Fruit fly (Drosophila melanogaster): Measurements from ENCODE around the gene CG4842.
A peak's percentile ranks its signal among the peaks of the same experiment; 100 is the strongest.

Gene CG4842

dm6 chr3L:16411566-16411965 is 43.4 kb downstream of the CG4842 start, which contains the start of gene fax (continued):
- TF ChIP-seq fd102C (GFP tag; optimal IDR thresholded peaks at IDR 0.05) (peak; percentile 25), run (tag; optimal IDR thresholded peaks at IDR 0.05) (peak; percentile 12), trem (tag; optimal IDR thresholded peaks at IDR 0.05) (peak; percentile 52), CG7745 (tag; optimal IDR thresholded peaks at IDR 0.05) (peak; percentile 29), Asciz (GFP tag; optimal IDR thresholded peaks at IDR 0.05) (peak; percentile 17), nmo (GFP tag; optimal IDR thresholded peaks at IDR 0.05) (peak; percentile 33), ap (GFP tag; IDR thresholded peaks at IDR 0.05) (no peak), CG7556 (GFP tag; optimal IDR thresholded peaks at IDR 0.05) (no peak), CG4424 (GFP tag; optimal IDR thresholded peaks at IDR 0.05) (no peak), twi (tag; optimal IDR thresholded peaks at IDR 0.05) (peak; percentile 3), Lim3 (GFP tag; IDR thresholded peaks at IDR 0.05) (no peak), exex (tag; optimal IDR thresholded peaks at IDR 0.05) (no peak), psq (GFP tag; optimal IDR thresholded peaks at IDR 0.05) (no peak), CG12236 (GFP tag; optimal IDR thresholded peaks at IDR 0.05) (no peak), Dad (GFP tag; optimal IDR thresholded peaks at IDR 0.05) (peak; percentile 13), klu (GFP tag; IDR thresholded peaks at IDR 0.05) (no peak), CG3407 (GFP tag; optimal IDR thresholded peaks at IDR 0.05) (no peak), Adf1 (GFP tag; IDR thresholded peaks at IDR 0.05) (no peak), CG9797 (GFP tag; optimal IDR thresholded peaks at IDR 0.05) (peak; percentile 96), CG17186 (GFP tag; optimal IDR thresholded peaks at IDR 0.05) (peak; percentile 60), CG32767 (GFP tag; IDR thresholded peaks at IDR 0.05) (peak; percentile 44; the same call in 1 of the 2 replicates), CG18262 (tag; optimal IDR thresholded peaks at IDR 0.05) (peak; percentile 4), tll (GFP tag; optimal IDR thresholded peaks at IDR 0.05) (peak in 1 of 2 experiments; percentile 21), CG31365 (tag; optimal IDR thresholded peaks at IDR 0.05) (peak; percentile 59), Myb (GFP tag; optimal IDR thresholded peaks at IDR 0.05) (peak; percentile 54), CG17802 (tag; optimal IDR thresholded peaks at IDR 0.05) (no peak), CG11085 (GFP tag; IDR thresholded peaks at IDR 0.05) (no peak), Doc3 (GFP tag; IDR thresholded peaks at IDR 0.05; ENCODE audit: partially characterized antibody) (no peak), CG12155 (GFP tag; optimal IDR thresholded peaks at IDR 0.05) (no peak), ind (GFP tag; optimal IDR thresholded peaks at IDR 0.05) (no peak), CG12219 (GFP tag; optimal IDR thresholded peaks at IDR 0.05) (peak; percentile 8), emc (GFP tag; optimal IDR thresholded peaks at IDR 0.05) (no peak), CG16815 (GFP tag; optimal IDR thresholded peaks at IDR 0.05) (no peak), ttk (GFP tag; IDR thresholded peaks at IDR 0.05) (no peak), eyg (GFP tag; optimal IDR thresholded peaks at IDR 0.05) (no peak), C15 (GFP tag; IDR thresholded peaks at IDR 0.05) (no peak), CG6854 (GFP tag; optimal IDR thresholded peaks at IDR 0.05) (peak; percentile 60), nau (GFP tag; optimal IDR thresholded peaks at IDR 0.05) (peak; percentile 44), maf-S (GFP tag; optimal IDR thresholded peaks at IDR 0.05) (no peak), NC2β (GFP tag; optimal IDR thresholded peaks at IDR 0.05) (peak; percentile 48), dimm (GFP tag; IDR thresholded peaks at IDR 0.05) (no peak), kah (GFP tag; optimal IDR thresholded peaks at IDR 0.05) (peak; percentile 10), mirr (GFP tag; optimal IDR thresholded peaks at IDR 0.05) (no peak), wdn (GFP tag; IDR thresholded peaks at IDR 0.05) (no peak), Ada2b (GFP tag; IDR thresholded peaks at IDR 0.05) (no peak), CG11247 (GFP tag; IDR thresholded peaks at IDR 0.05) (0 out of 2 replicates have a peak, but pooled peaks have one; percentile 9), Jarid2 (GFP tag; optimal IDR thresholded peaks at IDR 0.05) (no peak), CG18476 (GFP tag; optimal IDR thresholded peaks at IDR 0.05) (no peak), ftz-f1 (GFP tag; optimal IDR thresholded peaks at IDR 0.05) (no peak), ro (GFP tag; IDR thresholded peaks at IDR 0.05) (no peak), unpg (GFP tag; optimal IDR thresholded peaks at IDR 0.05) (peak; percentile 16), lab (GFP tag; optimal IDR thresholded peaks at IDR 0.05) (peak; percentile 51)

Measured in whole organism, embryonic.